Worm (Caenorhabditis elegans): ENCODE results near the gene F54A3.6.

Gene F54A3.6

ce11 chrII:2230368-2230767 is 1.9 kb downstream of the F54A3.6 start:
- TF ChIP-seq unc-120 (tag; optimal IDR thresholded peaks at IDR 0.05; ENCODE audit: poor library complexity, severe bottlenecking), result no peak
- no peak for TF ChIP-seq cnd-1 (tag; optimal IDR thresholded peaks at IDR 0.05)
- no peak for TF ChIP-seq sem-2 (GFP tag; optimal IDR thresholded peaks at IDR 0.05)
- no peak for TF ChIP-seq elt-3 (tag; optimal IDR thresholded peaks at IDR 0.05)
- no peak for TF ChIP-seq lsy-2 (tag; optimal IDR thresholded peaks at IDR 0.05)
- no peak for TF ChIP-seq unc-39 (tag; optimal IDR thresholded peaks at IDR 0.05)
- TF ChIP-seq nhr-76 (tag; optimal IDR thresholded peaks at IDR 0.05), result no peak
- no peak for TF ChIP-seq tbx-8 (GFP tag; optimal IDR thresholded peaks at IDR 0.05)
- TF ChIP-seq unc-62 (GFP tag; optimal IDR thresholded peaks at IDR 0.05), result no peak

ce11 chrII:2225608-2226007 is 6.7 kb downstream of the F54A3.6 start, which contains the start of gene F54A3.5:
TSS of gene F54A3.5 (minus strand) at chrII:2225708.
- TF ChIP-seq blmp-1 (tag; optimal IDR thresholded peaks at IDR 0.05) (no peak), elt-3 (tag; optimal IDR thresholded peaks at IDR 0.05) (no peak), sptf-1 (tag; optimal IDR thresholded peaks at IDR 0.05) (no peak), nhr-28 (tag; optimal IDR thresholded peaks at IDR 0.05) (no peak), lsy-2 (tag; optimal IDR thresholded peaks at IDR 0.05) (no peak), unc-39 (tag; optimal IDR thresholded peaks at IDR 0.05) (no peak), mab-5 (tag; optimal IDR thresholded peaks at IDR 0.05) (no peak)

ce11 chrII:2223467-2223866 is 8.8 kb downstream of the F54A3.6 start, which contains the start of gene cbs-2:
TSS of gene cbs-2 (minus strand) at chrII:2223567.
- TF ChIP-seq ceh-39 (tag; optimal IDR thresholded peaks at IDR 0.05) (no peak), tbx-8 (GFP tag; optimal IDR thresholded peaks at IDR 0.05) (no peak), unc-120 (tag; optimal IDR thresholded peaks at IDR 0.05; ENCODE audit: poor library complexity, severe bottlenecking) (no peak), lin-13 (tag; optimal IDR thresholded peaks at IDR 0.05) (no peak), mep-1 (tag; optimal IDR thresholded peaks at IDR 0.05) (no peak), blmp-1 (tag; optimal IDR thresholded peaks at IDR 0.05) (no peak), sem-2 (GFP tag; optimal IDR thresholded peaks at IDR 0.05) (no peak), unc-62 (GFP tag; optimal IDR thresholded peaks at IDR 0.05) (no peak), nhr-12 (tag; optimal IDR thresholded peaks at IDR 0.05) (no peak), ceh-83 (GFP tag; optimal IDR thresholded peaks at IDR 0.05) (no peak), sptf-1 (tag; optimal IDR thresholded peaks at IDR 0.05) (no peak), bed-3 (GFP tag; optimal IDR thresholded peaks at IDR 0.05) (no peak), lin-32 (GFP tag; optimal IDR thresholded peaks at IDR 0.05) (no peak), snpc-4 (tag; optimal IDR thresholded peaks at IDR 0.05) (no peak), nhr-76 (tag; optimal IDR thresholded peaks at IDR 0.05) (no peak), ztf-11 (tag; optimal IDR thresholded peaks at IDR 0.05) (no peak), unc-39 (tag; optimal IDR thresholded peaks at IDR 0.05) (no peak)

DNA sequence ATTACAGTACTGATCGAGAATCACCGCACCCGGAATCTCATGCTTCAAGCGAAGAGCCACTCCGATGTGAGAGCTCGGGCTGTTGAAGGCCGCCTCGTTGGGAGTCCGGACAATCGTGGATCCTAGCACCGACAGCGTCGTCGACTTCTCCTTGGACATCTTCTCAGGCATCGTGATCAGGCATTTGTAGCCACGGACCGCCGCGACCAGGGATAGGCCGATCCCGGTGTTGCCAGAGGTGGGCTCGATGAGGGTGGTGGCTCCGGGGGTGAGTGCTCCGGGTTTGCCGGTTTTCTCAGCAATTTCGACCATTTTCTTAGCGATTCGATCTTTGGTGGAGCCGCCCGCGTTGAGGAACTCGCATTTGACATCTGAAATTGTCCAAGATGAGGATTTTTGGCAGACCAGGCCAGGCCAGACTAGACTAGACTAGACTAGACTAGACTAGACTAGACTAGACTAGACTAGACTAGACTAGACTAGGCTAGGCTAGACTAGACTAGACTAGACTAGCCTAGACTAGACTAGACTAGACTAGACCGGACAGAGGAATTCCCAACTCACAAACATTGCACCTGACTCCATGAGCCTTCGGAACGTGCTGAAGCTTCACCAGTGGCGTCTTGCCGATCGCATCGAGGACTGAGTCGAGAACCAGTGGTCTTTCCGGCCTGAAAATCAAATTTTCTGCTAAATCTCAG is 10.9 kb downstream of the F54A3.6 start:
- no peak for TF ChIP-seq zip-8 (tag; optimal IDR thresholded peaks at IDR 0.05)
- TF ChIP-seq sem-2 (GFP tag; optimal IDR thresholded peaks at IDR 0.05), result no peak
- TF ChIP-seq nhr-2 (tag; optimal IDR thresholded peaks at IDR 0.05), result no peak
- TF ChIP-seq pha-4 (tag; optimal IDR thresholded peaks at IDR 0.05), result no peak
- TF ChIP-seq blmp-1 (tag; optimal IDR thresholded peaks at IDR 0.05), result no peak
- no peak for TF ChIP-seq ceh-43 (GFP tag; optimal IDR thresholded peaks at IDR 0.05)
- no peak for TF ChIP-seq mab-5 (tag; optimal IDR thresholded peaks at IDR 0.05)
- no peak for TF ChIP-seq nhr-12 (tag; optimal IDR thresholded peaks at IDR 0.05)
- no peak for TF ChIP-seq mls-2 (tag; optimal IDR thresholded peaks at IDR 0.05)
- TF ChIP-seq ham-2 (GFP tag; optimal IDR thresholded peaks at IDR 0.05), result no peak
- no peak for TF ChIP-seq nhr-28 (tag; optimal IDR thresholded peaks at IDR 0.05)
- no peak for TF ChIP-seq lin-32 (GFP tag; optimal IDR thresholded peaks at IDR 0.05)
- no peak for TF ChIP-seq nhr-237 (tag; optimal IDR thresholded peaks at IDR 0.05)
- TF ChIP-seq ces-1 (GFP tag; optimal IDR thresholded peaks at IDR 0.05), result no peak
- TF ChIP-seq elt-3 (tag; optimal IDR thresholded peaks at IDR 0.05), result no peak
- no peak for TF ChIP-seq bed-3 (GFP tag; optimal IDR thresholded peaks at IDR 0.05)
- no peak for TF ChIP-seq unc-62 (GFP tag; optimal IDR thresholded peaks at IDR 0.05)
- no peak for TF ChIP-seq flh-1 (GFP tag; optimal IDR thresholded peaks at IDR 0.05)
- no peak for TF ChIP-seq mep-1 (tag; optimal IDR thresholded peaks at IDR 0.05)

DNA sequence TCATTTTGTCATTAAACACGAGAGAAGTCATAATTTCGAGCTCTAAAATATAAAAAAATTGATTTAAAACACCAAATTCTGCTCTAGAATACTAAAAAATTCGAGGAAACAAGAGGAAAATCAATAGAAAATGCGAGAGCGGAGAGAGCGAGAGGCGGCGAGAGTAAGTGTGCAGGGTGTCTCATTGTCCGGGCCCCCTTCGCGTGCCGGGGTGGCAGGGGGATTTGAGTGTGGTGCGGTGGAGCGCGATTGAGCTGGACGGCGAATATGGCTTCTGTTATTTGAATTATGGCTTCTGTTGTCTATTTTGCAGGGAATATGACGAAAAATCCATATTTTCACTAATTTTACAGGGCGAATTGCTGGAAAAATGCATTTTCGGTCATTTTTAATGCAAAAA is 12.4 kb downstream of the F54A3.6 start, which contains the start of gene Y59C2A.3:
TSS of gene Y59C2A.3 (minus strand) at position 42 of the 400 bp plus-strand sequence.
- TF ChIP-seq mls-2 (tag; optimal IDR thresholded peaks at IDR 0.05) (no peak), snpc-4 (tag; optimal IDR thresholded peaks at IDR 0.05) (no peak), blmp-1 (tag; optimal IDR thresholded peaks at IDR 0.05) (no peak), unc-39 (tag; optimal IDR thresholded peaks at IDR 0.05) (no peak), nhr-12 (tag; optimal IDR thresholded peaks at IDR 0.05) (no peak), tbx-8 (GFP tag; optimal IDR thresholded peaks at IDR 0.05) (no peak), unc-120 (tag; optimal IDR thresholded peaks at IDR 0.05; ENCODE audit: poor library complexity, severe bottlenecking) (peak; percentile 73), lsy-2 (tag; optimal IDR thresholded peaks at IDR 0.05) (peak; percentile 53), M03D4.4 (tag; optimal IDR thresholded peaks at IDR 0.05) (no peak), nhr-237 (tag; optimal IDR thresholded peaks at IDR 0.05) (no peak), elt-3 (tag; optimal IDR thresholded peaks at IDR 0.05) (no peak), sem-2 (GFP tag; optimal IDR thresholded peaks at IDR 0.05) (no peak), unc-62 (GFP tag; optimal IDR thresholded peaks at IDR 0.05) (no peak), ham-2 (GFP tag; optimal IDR thresholded peaks at IDR 0.05) (peak; percentile 49), lin-13 (tag; optimal IDR thresholded peaks at IDR 0.05) (peak; percentile 56), ceh-39 (tag; optimal IDR thresholded peaks at IDR 0.05) (no peak), hlh-1 (tag; optimal IDR thresholded peaks at IDR 0.05) (no peak), zip-8 (tag; optimal IDR thresholded peaks at IDR 0.05) (no peak), flh-1 (GFP tag; optimal IDR thresholded peaks at IDR 0.05) (no peak), nhr-28 (tag; optimal IDR thresholded peaks at IDR 0.05) (no peak), pha-4 (tag; optimal IDR thresholded peaks at IDR 0.05) (peak; percentile 4), lin-32 (GFP tag; optimal IDR thresholded peaks at IDR 0.05) (no peak), nhr-2 (tag; optimal IDR thresholded peaks at IDR 0.05) (no peak), ceh-43 (GFP tag; optimal IDR thresholded peaks at IDR 0.05) (no peak), sptf-1 (tag; optimal IDR thresholded peaks at IDR 0.05) (peak; percentile 62), cnd-1 (tag; optimal IDR thresholded peaks at IDR 0.05) (no peak), ztf-11 (tag; optimal IDR thresholded peaks at IDR 0.05) (no peak), elt-1 (tag; optimal IDR thresholded peaks at IDR 0.05; ENCODE audit: borderline replicate concordance, insufficient read depth) (no peak), mep-1 (tag; optimal IDR thresholded peaks at IDR 0.05) (peak; percentile 26), nhr-76 (tag; optimal IDR thresholded peaks at IDR 0.05) (no peak), ceh-83 (GFP tag; optimal IDR thresholded peaks at IDR 0.05) (no peak), bed-3 (GFP tag; optimal IDR thresholded peaks at IDR 0.05) (no peak)
